Fruit fly (Drosophila melanogaster) whole organism, embryonic: ENCODE results near the gene CG10943.

ENCODE experiments used
- ATbp ChIP-seq: fragments of 200-800 bp; sonication (Bioruptor generic); optimal IDR thresholded peaks from 2 replicates; lab custom pipeline; 2017; ENCODE audit warnings: missing biosample characterization, mild to moderate bottlenecking, missing genetic modification characterization, missing genetic modification reagents
- Blimp-1 ChIP-seq: fragments of 200-800 bp; sonication (Bioruptor generic); optimal IDR thresholded peaks from 3 replicates; lab custom pipeline; 2018; ENCODE audit warnings: missing biosample characterization, missing genetic modification characterization, mild to moderate bottlenecking, moderate library complexity, missing genetic modification reagents
- CG10147 ChIP-seq: fragments of 200-800 bp; sonication (Bioruptor generic); optimal IDR thresholded peaks from 2 replicates; lab custom pipeline; 2019; ENCODE audit warnings: missing biosample characterization, mild to moderate bottlenecking, missing genetic modification characterization, moderate library complexity
- CG10959 ChIP-seq: fragments of 200-800 bp; sonication (Bioruptor generic); IDR thresholded peaks from 2 replicates; pipeline ENCODE4 v1.3.6; 2022; ENCODE audit warnings: missing biosample characterization, missing genetic modification characterization
- CG11398 ChIP-seq: fragments of 200-800 bp; sonication (Bioruptor generic); optimal IDR thresholded peaks from 2 replicates; lab custom pipeline; 2016; ENCODE audit warnings: missing biosample characterization, missing genetic modification characterization
- CG11560 ChIP-seq: fragments of 200-800 bp; sonication (Bioruptor generic); IDR thresholded peaks from 3 replicates; pipeline ENCODE4 v1.3.6; 2022; ENCODE audit warnings: missing biosample characterization, missing genetic modification characterization
- CG12236 ChIP-seq: fragments of 200-800 bp; sonication (Bioruptor generic); optimal IDR thresholded peaks from 2 replicates; lab custom pipeline; 2016; ENCODE audit warnings: missing biosample characterization, missing genetic modification characterization
- CG15073 ChIP-seq: fragments of 200-800 bp; sonication (Bioruptor generic); optimal IDR thresholded peaks from 2 replicates; lab custom pipeline; 2016; ENCODE audit warnings: missing biosample characterization, missing genetic modification characterization
- CG15269 ChIP-seq: fragments of 200-800 bp; sonication (Bioruptor generic); optimal IDR thresholded peaks from 2 replicates; lab custom pipeline; 2018; ENCODE audit warnings: missing biosample characterization, mild to moderate bottlenecking, missing genetic modification characterization, moderate library complexity
- CG17912 ChIP-seq: fragments of 200-800 bp; sonication (Bioruptor generic); optimal IDR thresholded peaks from 2 replicates; lab custom pipeline; 2018; ENCODE audit warnings: missing biosample characterization, mild to moderate bottlenecking, missing genetic modification characterization
- CG18011 ChIP-seq: fragments of 200-800 bp; sonication (Bioruptor generic); optimal IDR thresholded peaks from 2 replicates; lab custom pipeline; 2017; ENCODE audit warnings: missing biosample characterization, missing genetic modification characterization, mild to moderate bottlenecking, moderate library complexity, missing genotype
- CG3726 ChIP-seq: fragments of 200-800 bp; sonication (Bioruptor generic); IDR thresholded peaks from 3 replicates; pipeline ENCODE4, ENCODE4 v1.3.6; 2022; ENCODE audit warnings: missing biosample characterization, missing genetic modification characterization
- CG6813 ChIP-seq: fragments of 200-800 bp; sonication (Bioruptor generic); optimal IDR thresholded peaks from 2 replicates; lab custom pipeline; 2017; ENCODE audit warnings: missing biosample characterization, missing genetic modification characterization, mild to moderate bottlenecking, moderate library complexity, missing genetic modification reagents
- CG8944 ChIP-seq: fragments of 200-800 bp; sonication (Bioruptor generic); optimal IDR thresholded peaks from 3 replicates; lab custom pipeline; 2016; ENCODE audit warnings: missing biosample characterization, missing genetic modification characterization
- Camta ChIP-seq: fragments of 200-800 bp; sonication (Bioruptor generic); optimal IDR thresholded peaks from 2 replicates; lab custom pipeline; 2016; ENCODE audit warnings: missing biosample characterization, missing genetic modification characterization
- CkIIα-i1 ChIP-seq: fragments of 200-800 bp; sonication (Bioruptor generic); IDR thresholded peaks from 2 replicates; pipeline ENCODE4 v1.3.6; 2022; ENCODE audit warnings: missing biosample characterization, missing genetic modification characterization
- Dref ChIP-seq: fragments of 200-800 bp; sonication (Bioruptor generic); IDR thresholded peaks from 2 replicates; pipeline ENCODE4 v1.3.6; 2022; ENCODE audit warnings: missing biosample characterization, missing genetic modification characterization
- E2f1 ChIP-seq: fragments of 200-800 bp; sonication (Bioruptor generic); IDR thresholded peaks from 2 replicates; pipeline ENCODE4 v1.3.6; 2022; ENCODE audit warnings: missing biosample characterization, missing genetic modification characterization
- ERR ChIP-seq: fragments of 200-800 bp; sonication (Bioruptor generic); optimal IDR thresholded peaks from 2 replicates; lab custom pipeline; 2016; ENCODE audit warnings: missing biosample characterization, missing genetic modification characterization
- Eip74EF ChIP-seq, 2 experiments: fragments of 200-800 bp in 1 of 2; fragments of >200 bp in 1 of 2; sonication (Bioruptor generic) in 1 of 2; optimal IDR thresholded peaks; 2 replicates each; lab custom pipeline; 2017 to 2019; ENCODE audit warnings: missing biosample characterization in 2 of 2, missing genetic modification characterization in 2 of 2, mild to moderate bottlenecking in 1 of 2, moderate library complexity in 1 of 2
- Ets65A ChIP-seq: fragments of 200-800 bp; sonication (Bioruptor generic); peaks from one replicate; lab custom pipeline; 2016; ENCODE audit warnings: missing biosample characterization, missing genetic modification characterization
- Fer2 ChIP-seq: fragments of 200-800 bp; sonication (Bioruptor generic); optimal IDR thresholded peaks from 2 replicates; lab custom pipeline; 2018; ENCODE audit warnings: missing biosample characterization, mild to moderate bottlenecking, missing genetic modification characterization, moderate library complexity
- Fer3 ChIP-seq: fragments of 200-800 bp; sonication (Bioruptor generic); optimal IDR thresholded peaks from 2 replicates; lab custom pipeline; 2018; ENCODE audit warnings: missing biosample characterization, mild to moderate bottlenecking, missing genetic modification characterization, moderate library complexity
- Gug ChIP-seq: fragments of 200-800 bp; sonication (Bioruptor generic); IDR thresholded peaks from 4 replicates; pipeline ENCODE4 v1.3.6; 2022; ENCODE audit warnings: missing biosample characterization, missing genetic modification characterization
- HmgD ChIP-seq: fragments of 200-800 bp; sonication (Bioruptor generic); optimal IDR thresholded peaks from 3 replicates; lab custom pipeline; 2016; ENCODE audit warnings: missing biosample characterization, missing genetic modification characterization
- Jarid2 ChIP-seq: fragments of 200-800 bp; sonication (Bioruptor generic); optimal IDR thresholded peaks from 3 replicates; lab custom pipeline; 2017; ENCODE audit warnings: mild to moderate bottlenecking, missing biosample characterization, missing genetic modification reagents, missing genetic modification characterization
- Kr ChIP-seq: fragments of 200-800 bp; sonication (Bioruptor generic); optimal IDR thresholded peaks from 2 replicates; lab custom pipeline; 2017; ENCODE audit warnings: missing biosample characterization, mild to moderate bottlenecking, missing genetic modification characterization
- Lim3 ChIP-seq: fragments of 200-800 bp; sonication (Bioruptor generic); IDR thresholded peaks from 2 replicates; pipeline ENCODE4 v1.3.6; 2022; ENCODE audit warnings: missing biosample characterization, missing genetic modification characterization
- MTF-1 ChIP-seq: fragments of 200-800 bp; sonication (Bioruptor generic); optimal IDR thresholded peaks from 2 replicates; lab custom pipeline; 2018; ENCODE audit warnings: missing biosample characterization, mild to moderate bottlenecking, missing genetic modification characterization, borderline replicate concordance
- NFAT ChIP-seq: fragments of 200-800 bp; sonication (Bioruptor generic); IDR thresholded peaks from 2 replicates; pipeline ENCODE4 v1.3.6; 2022; ENCODE audit warnings: missing biosample characterization, missing genetic modification characterization
- Nf-YC ChIP-seq: fragments of 200-800 bp; optimal IDR thresholded peaks from 3 replicates; lab custom pipeline; 2019; ENCODE audit warnings: missing biosample characterization, mild to moderate bottlenecking, missing genetic modification characterization, moderate library complexity
- PHDP ChIP-seq: fragments of 200-800 bp; sonication (Bioruptor generic); optimal IDR thresholded peaks from 3 replicates; lab custom pipeline; 2018; ENCODE audit warnings: missing biosample characterization, mild to moderate bottlenecking, missing genetic modification characterization, moderate library complexity
- Rfx ChIP-seq: fragments of 200-800 bp; sonication (Bioruptor generic); IDR thresholded peaks from 2 replicates; pipeline ENCODE4 v1.3.6; 2022; ENCODE audit warnings: missing biosample characterization, missing genetic modification characterization
- Sox102F ChIP-seq: fragments of 200-800 bp; sonication (Bioruptor generic); optimal IDR thresholded peaks from 2 replicates; lab custom pipeline; 2018; ENCODE audit warnings: missing biosample characterization, mild to moderate bottlenecking, missing genetic modification characterization, moderate library complexity
- Taf1 ChIP-seq: fragments of 200-800 bp; sonication (Bioruptor generic); IDR thresholded peaks from 2 replicates; pipeline ENCODE4 v1.3.6; 2022; ENCODE audit warnings: missing biosample characterization, missing genetic modification characterization
- aop ChIP-seq: fragments of 200-800 bp; sonication (Bioruptor generic); IDR thresholded peaks from 2 replicates; pipeline ENCODE4 v1.3.6; 2022; ENCODE audit warnings: missing biosample characterization, missing genetic modification characterization
- bsh ChIP-seq, 2 experiments: fragments of 200-800 bp; sonication (Bioruptor generic); optimal IDR thresholded peaks; 2 replicates each; lab custom pipeline; 2017 to 2018; ENCODE audit warnings: mild to moderate bottlenecking in 2 of 2, missing biosample characterization in 2 of 2, missing genetic modification characterization in 2 of 2, moderate library complexity in 1 of 2
- btn ChIP-seq: fragments of 200-800 bp; sonication (Bioruptor generic); optimal IDR thresholded peaks from 2 replicates; lab custom pipeline; 2016; ENCODE audit warnings: missing biosample characterization, missing genetic modification characterization
- chm ChIP-seq: fragments of 200-800 bp; sonication (Bioruptor generic); IDR thresholded peaks from 2 replicates; pipeline ENCODE4 v1.3.6; 2022; ENCODE audit warnings: missing biosample characterization, missing genetic modification characterization
- ci ChIP-seq: fragments of 200-800 bp; sonication (Bioruptor generic); IDR thresholded peaks from 3 replicates; pipeline ENCODE4 v1.3.6; 2022; ENCODE audit warnings: missing biosample characterization, missing genetic modification characterization
- da ChIP-seq: fragments of 200-800 bp; sonication (Bioruptor generic); optimal IDR thresholded peaks from 2 replicates; lab custom pipeline; 2016; ENCODE audit warnings: missing biosample characterization, missing genetic modification characterization
- gro ChIP-seq: fragments of 200-800 bp; sonication (Bioruptor generic); optimal IDR thresholded peaks from 2 replicates; lab custom pipeline; 2016; ENCODE audit warnings: missing biosample characterization, missing genetic modification characterization
- hbn ChIP-seq: fragments of 200-800 bp; sonication (Bioruptor generic); IDR thresholded peaks from 2 replicates; pipeline ENCODE4 v1.3.6; 2022; ENCODE audit warnings: missing biosample characterization, missing genetic modification characterization; ENCODE audit not compliant: partially characterized antibody
- pan ChIP-seq, 4 experiments: fragments of >200 bp in 3 of 4; fragments of 200-800 bp in 1 of 4; sonication (Bioruptor generic) in 1 of 4; optimal IDR thresholded peaks in 3 of 4; IDR thresholded peaks in 1 of 4; 2 replicates each; pipeline versions ENCODE4 v1.3.6 to Lab custom; 2017 to 2022; ENCODE audit warnings: missing biosample characterization in 2 of 4, missing genetic modification characterization in 2 of 4, mixed read lengths in 1 of 4
- pita ChIP-seq: fragments of 200-800 bp; sonication (Bioruptor generic); optimal IDR thresholded peaks from 2 replicates; lab custom pipeline; 2017; ENCODE audit warnings: missing biosample characterization, mild to moderate bottlenecking, missing genetic modification characterization
- row ChIP-seq: fragments of 200-800 bp; sonication (Bioruptor generic); IDR thresholded peaks from 3 replicates; pipeline ENCODE4 v1.3.6; 2022; ENCODE audit warnings: missing biosample characterization, missing genetic modification characterization
- shn ChIP-seq: fragments of 200-800 bp; sonication (Bioruptor generic); optimal IDR thresholded peaks from 3 replicates; lab custom pipeline; 2016; ENCODE audit warnings: missing biosample characterization, missing genetic modification characterization
- sim ChIP-seq: fragments of 200-800 bp; sonication (Bioruptor generic); IDR thresholded peaks from 2 replicates; pipeline ENCODE4 v1.3.6; 2022; ENCODE audit warnings: missing biosample characterization, missing genetic modification characterization
- slp2 ChIP-seq: fragments of 200-800 bp; sonication (Bioruptor generic); optimal IDR thresholded peaks from 2 replicates; lab custom pipeline; 2016; ENCODE audit warnings: missing biosample characterization, missing genetic modification characterization
- vfl ChIP-seq: fragments of 200-800 bp; sonication (Bioruptor generic); optimal IDR thresholded peaks from 2 replicates; lab custom pipeline; 2016; ENCODE audit warnings: missing biosample characterization, missing genetic modification characterization
- zen ChIP-seq: fragments of 200-800 bp; sonication (Bioruptor generic); optimal IDR thresholded peaks from 3 replicates; lab custom pipeline; 2018; ENCODE audit warnings: missing biosample characterization, mild to moderate bottlenecking, missing genetic modification characterization, moderate library complexity

The CG10943 gene

dm6 chr3L:12874211-12874610, 11.5 kb upstream of the CG10943 start (continued):
- TF ChIP-seq chm (no peak), Sox102F (GFP tag; lab: Kevin White, UChicago) (peak; percentile 11), hbn (GFP tag; lab: Robert Waterston, UW) (no peak), pan (optimal IDR thresholded peaks at IDR 0.05; lab: Kevin White, UChicago) (no peak), pan (GFP tag; optimal IDR thresholded peaks at IDR 0.05 in 1 of 2, IDR thresholded peaks at IDR 0.05 in 1 of 2) (no peak), Jarid2 (GFP tag; lab: Kevin White, UChicago) (no peak), Ets65A (peak; percentile 93), Fer2 (tag; lab: Kevin White, UChicago) (no peak), CG15073 (GFP tag; lab: Kevin White, UChicago) (no peak), PHDP (tag; lab: Kevin White, UChicago) (no peak), Rfx (GFP tag; lab: Robert Waterston, UW) (no peak; the same call in none of the 2 replicates), ATbp (no peak), pita (GFP tag; lab: Kevin White, UChicago) (no peak), CG12236 (GFP tag; lab: Kevin White, UChicago) (no peak), CkIIα-i1 (GFP tag; lab: Robert Waterston, UW) (no peak), aop (GFP tag; lab: Robert Waterston, UW) (no peak), Kr (GFP tag; lab: Kevin White, UChicago) (no peak), CG6813 (GFP tag; lab: Kevin White, UChicago) (no peak), CG15269 (tag; lab: Kevin White, UChicago) (peak; percentile 53), CG17912 (GFP tag; lab: Kevin White, UChicago) (no peak), Blimp-1 (GFP tag; lab: Kevin White, UChicago) (no peak), zen (tag; lab: Kevin White, UChicago) (no peak), ci (GFP tag; lab: Robert Waterston, UW) (no peak), CG10959 (GFP tag; lab: Robert Waterston, UW) (no peak), shn (GFP tag; lab: Kevin White, UChicago) (no peak), slp2 (no peak), gro (GFP tag; lab: Kevin White, UChicago) (no peak), Fer3 (peak; percentile 25), HmgD (GFP tag; lab: Kevin White, UChicago) (no peak), row (peak; percentile 61; the same call in 2 of the 3 replicates), CG10147 (GFP tag; lab: Kevin White, UChicago) (peak; percentile 33), sim (no peak), Camta (GFP tag; lab: Kevin White, UChicago) (no peak), CG18011 (no peak), CG11560 (tag; lab: Robert Waterston, UW) (no peak), Dref (GFP tag; lab: Robert Waterston, UW) (no peak), Gug (GFP tag; lab: Robert Waterston, UW) (no peak), Eip74EF (GFP tag; optimal IDR thresholded peaks at IDR 0.05; lab: Kevin White, UChicago) (no peak), vfl (GFP tag; lab: Kevin White, UChicago) (no peak), CG11398 (GFP tag; lab: Kevin White, UChicago) (no peak), da (GFP tag; lab: Kevin White, UChicago) (no peak), CG3726 (GFP tag; lab: Robert Waterston, UW) (no peak), ERR (GFP tag; lab: Kevin White, UChicago) (no peak), Lim3 (GFP tag; lab: Robert Waterston, UW) (no peak), CG8944 (GFP tag; lab: Kevin White, UChicago) (no peak), E2f1 (no peak), bsh (GFP tag; optimal IDR thresholded peaks at IDR 0.05; lab: Kevin White, UChicago) (no peak), MTF-1 (GFP tag; lab: Kevin White, UChicago) (no peak), Nf-YC (no peak), NFAT (no peak), btn (GFP tag; lab: Kevin White, UChicago) (no peak), Taf1 (no peak)
